Fruit fly (Drosophila melanogaster) whole organism, adult: ENCODE results near the gene CG18547.

Experiments
- CG7045 ChIP-seq: fragments of 200-800 bp; sonication (Bioruptor generic); optimal IDR thresholded peaks from 2 replicates; lab custom pipeline; 2017; ENCODE audit warnings: missing biosample characterization, mild to moderate bottlenecking, missing genetic modification characterization
- Crg-1 ChIP-seq: fragments of 200-800 bp; sonication (Bioruptor generic); optimal IDR thresholded peaks from 2 replicates; lab custom pipeline; 2016; ENCODE audit warnings: missing biosample characterization, missing genetic modification characterization
- cic ChIP-seq: fragments of 200-800 bp; sonication (Bioruptor generic); optimal IDR thresholded peaks from 2 replicates; lab custom pipeline; 2017; ENCODE audit warnings: missing biosample characterization, mild to moderate bottlenecking, missing genetic modification characterization, moderate library complexity
- cnc ChIP-seq, 2 experiments: fragments of >200 bp; optimal IDR thresholded peaks; 2 replicates each; lab custom pipeline; 2017
- tj ChIP-seq: fragments of 200-800 bp; sonication (Bioruptor generic); optimal IDR thresholded peaks from 3 replicates; lab custom pipeline; 2017; ENCODE audit warnings: missing biosample characterization, mild to moderate bottlenecking, missing genetic modification characterization, moderate library complexity
- toe ChIP-seq: fragments of 200-800 bp; sonication (Bioruptor generic); optimal IDR thresholded peaks from 2 replicates; lab custom pipeline; 2016; ENCODE audit warnings: missing biosample characterization, missing genetic modification characterization

- TF ChIP-seq cnc (optimal IDR thresholded peaks at IDR 0.05; lab: Kevin White, UChicago), result no peak
- no peak for TF ChIP-seq toe (GFP tag; lab: Kevin White, UChicago)
- no peak for TF ChIP-seq CG7045 (GFP tag; lab: Kevin White, UChicago)
- no peak for TF ChIP-seq Crg-1
- no peak for TF ChIP-seq tj (GFP tag; lab: Kevin White, UChicago)
- no peak for TF ChIP-seq cic (GFP tag; lab: Kevin White, UChicago)
Observed at dm6 chr3R:11981962-11982361, 1.8 kb upstream of the CG18547 start, which contains the start of gene CG12224.
